Fruit fly (Drosophila melanogaster) whole organism, adult: Measurements from ENCODE around the gene CG43249.

Experiments
- CG14711 ChIP-seq: fragments of 200-800 bp; sonication (Bioruptor generic); optimal IDR thresholded peaks from 2 replicates; lab custom pipeline; 2018; ENCODE audit warnings: missing biosample characterization, mild to moderate bottlenecking, missing genetic modification characterization, moderate library complexity
- ovo ChIP-seq: fragments of 200-800 bp; sonication (Bioruptor generic); optimal IDR thresholded peaks from 2 replicates; lab custom pipeline; 2016; ENCODE audit warnings: missing biosample characterization, missing genetic modification characterization
- tj ChIP-seq: fragments of 200-800 bp; sonication (Bioruptor generic); optimal IDR thresholded peaks from 3 replicates; lab custom pipeline; 2017; ENCODE audit warnings: missing biosample characterization, mild to moderate bottlenecking, missing genetic modification characterization, moderate library complexity
- toe ChIP-seq: fragments of 200-800 bp; sonication (Bioruptor generic); optimal IDR thresholded peaks from 2 replicates; lab custom pipeline; 2016; ENCODE audit warnings: missing biosample characterization, missing genetic modification characterization

dm6 chr3L:16328207-16328891 is 24.3 kb downstream of the CG43249 start, which contains the start of gene CG13058:
- TF ChIP-seq ovo (GFP tag; lab: Kevin White, UChicago) (no peak), toe (GFP tag; lab: Kevin White, UChicago) (no peak), CG14711 (tag; lab: Kevin White, UChicago) (no peak), tj (GFP tag; lab: Kevin White, UChicago) (no peak)
